Worm (Caenorhabditis elegans): Measurements from ENCODE around the gene C36C5.15.

- TF ChIP-seq ama-1 (optimal IDR thresholded peaks at IDR 0.05) (no peak), ceh-13 (GFP tag; optimal IDR thresholded peaks at IDR 0.05) (no peak), tbx-11 (GFP tag; IDR thresholded peaks at IDR 0.05) (no peak), flt-1 (GFP tag; IDR thresholded peaks at IDR 0.05) (no peak), B0310.2 (tag; optimal IDR thresholded peaks at IDR 0.05) (no peak), scrt-1 (GFP tag; IDR thresholded peaks at IDR 0.05) (no peak), tbx-37 (GFP tag; conservative IDR thresholded peaks at IDR 0.05) (no peak)
These were observed 24.6 kb upstream of the C36C5.15 start, which contains the start of the genes Y73C8B.3 and Y73C8B.9 for ce11 chrV:3193091-3193608.

All from whole organism, early embryonic.